Fruit fly (Drosophila melanogaster) whole organism, embryonic: Measurements from ENCODE around the gene Ufd1.

Experiments
- CG12236 ChIP-seq: fragments of 200-800 bp; sonication (Bioruptor generic); optimal IDR thresholded peaks from 2 replicates; lab custom pipeline; 2016; ENCODE audit warnings: missing biosample characterization, missing genetic modification characterization
- CG12744 ChIP-seq: fragments of 200-800 bp; sonication (Bioruptor generic); optimal IDR thresholded peaks from 2 replicates; lab custom pipeline; 2016; ENCODE audit warnings: missing biosample characterization, missing genetic modification characterization
- CG12769 ChIP-seq: fragments of 200-800 bp; sonication (Bioruptor generic); optimal IDR thresholded peaks from 2 replicates; lab custom pipeline; 2019; ENCODE audit warnings: missing biosample characterization, mild to moderate bottlenecking, missing genetic modification characterization, moderate library complexity
- CG15601 ChIP-seq: fragments of 200-800 bp; sonication (Bioruptor generic); optimal IDR thresholded peaks from 3 replicates; lab custom pipeline; 2019; ENCODE audit warnings: missing biosample characterization, mild to moderate bottlenecking, missing genetic modification characterization, moderate library complexity
- CG1647 ChIP-seq: fragments of 200-800 bp; sonication (Bioruptor generic); optimal IDR thresholded peaks from 3 replicates; lab custom pipeline; 2016; ENCODE audit warnings: missing biosample characterization, missing genetic modification characterization
- CG18011 ChIP-seq: fragments of 200-800 bp; sonication (Bioruptor generic); optimal IDR thresholded peaks from 2 replicates; lab custom pipeline; 2017; ENCODE audit warnings: missing biosample characterization, missing genetic modification characterization, mild to moderate bottlenecking, moderate library complexity, missing genotype
- CG18476 ChIP-seq: fragments of 200-800 bp; sonication (Bioruptor generic); optimal IDR thresholded peaks from 2 replicates; lab custom pipeline; 2016; ENCODE audit warnings: missing biosample characterization, mild to moderate bottlenecking, missing genetic modification characterization
- CG3838 ChIP-seq: fragments of 200-800 bp; sonication (Bioruptor generic); optimal IDR thresholded peaks from 3 replicates; lab custom pipeline; 2016; ENCODE audit warnings: missing biosample characterization, missing genetic modification characterization
- CG4328 ChIP-seq: fragments of 200-800 bp; sonication (Bioruptor generic); optimal IDR thresholded peaks from 3 replicates; lab custom pipeline; 2017; ENCODE audit warnings: missing biosample characterization, missing genetic modification reagents, missing genetic modification characterization
- CG4707 ChIP-seq: fragments of 200-800 bp; sonication (Bioruptor generic); optimal IDR thresholded peaks from 2 replicates; lab custom pipeline; 2018; ENCODE audit warnings: missing biosample characterization, mild to moderate bottlenecking, missing genetic modification characterization, moderate library complexity
- CG4730 ChIP-seq: fragments of 200-800 bp; sonication (Bioruptor generic); IDR thresholded peaks from 2 replicates; pipeline ENCODE4 v1.3.6; 2022; ENCODE audit warnings: missing biosample characterization, missing genetic modification characterization
- CG4820 ChIP-seq: fragments of 200-800 bp; sonication (Bioruptor generic); optimal IDR thresholded peaks from 3 replicates; lab custom pipeline; 2016; ENCODE audit warnings: missing biosample characterization, missing genetic modification characterization
- CG6254 ChIP-seq: fragments of 200-800 bp; sonication (Bioruptor generic); optimal IDR thresholded peaks from 3 replicates; lab custom pipeline; 2017; ENCODE audit warnings: mild to moderate bottlenecking, missing biosample characterization, missing genetic modification reagents, missing genetic modification characterization
- CG7987 ChIP-seq: fragments of 200-800 bp; sonication (Bioruptor generic); optimal IDR thresholded peaks from 2 replicates; lab custom pipeline; 2018; ENCODE audit warnings: missing biosample characterization, mild to moderate bottlenecking, missing genetic modification characterization, moderate library complexity
- CG8765 ChIP-seq: fragments of 200-800 bp; sonication (Bioruptor generic); IDR thresholded peaks from 2 replicates; pipeline ENCODE4 v1.3.6; 2022; ENCODE audit warnings: missing biosample characterization, missing genetic modification characterization
- CHES-1-like ChIP-seq: fragments of 200-800 bp; sonication (Bioruptor generic); optimal IDR thresholded peaks from 2 replicates; lab custom pipeline; 2016; ENCODE audit warnings: missing biosample characterization, missing genetic modification characterization
- CTCF ChIP-seq: fragments of 200-800 bp; sonication (Bioruptor generic); optimal IDR thresholded peaks from 2 replicates; lab custom pipeline; 2017; ENCODE audit warnings: missing biosample characterization, mild to moderate bottlenecking, missing genetic modification characterization, moderate library complexity
- Chrac-16 ChIP-seq: fragments of 200-800 bp; sonication (Bioruptor generic); optimal IDR thresholded peaks from 3 replicates; lab custom pipeline; 2016; ENCODE audit warnings: missing biosample characterization, missing genetic modification characterization
- Doc2 ChIP-seq: fragments of 200-800 bp; sonication (Bioruptor generic); IDR thresholded peaks from 2 replicates; pipeline ENCODE4 v1.3.6; 2022; ENCODE audit warnings: missing biosample characterization, missing genetic modification characterization
- HLHmδ ChIP-seq: fragments of 200-800 bp; sonication (Bioruptor generic); optimal IDR thresholded peaks from 2 replicates; lab custom pipeline; 2018; ENCODE audit warnings: missing biosample characterization, mild to moderate bottlenecking, missing genetic modification characterization, moderate library complexity
- Hmx ChIP-seq: fragments of 200-800 bp; sonication (Bioruptor generic); optimal IDR thresholded peaks from 2 replicates; lab custom pipeline; 2016; ENCODE audit warnings: missing biosample characterization, missing genetic modification characterization
- Kr ChIP-seq: fragments of 200-800 bp; sonication (Bioruptor generic); optimal IDR thresholded peaks from 2 replicates; lab custom pipeline; 2017; ENCODE audit warnings: missing biosample characterization, mild to moderate bottlenecking, missing genetic modification characterization
- Poxn ChIP-seq: fragments of 200-800 bp; sonication (Bioruptor generic); IDR thresholded peaks from 2 replicates; pipeline ENCODE4 v1.3.6; 2022; ENCODE audit warnings: missing biosample characterization, missing genetic modification characterization
- Spps ChIP-seq: fragments of 200-800 bp; sonication (Bioruptor generic); optimal IDR thresholded peaks from 2 replicates; lab custom pipeline; 2018; ENCODE audit warnings: missing biosample characterization, mild to moderate bottlenecking, missing genetic modification characterization
- Tbp ChIP-seq: fragments of >200 bp; optimal IDR thresholded peaks from 2 replicates; lab custom pipeline; 2018; ENCODE audit warnings: missing biosample characterization, missing genetic modification characterization
- Trl ChIP-seq, 3 experiments: fragments of >200 bp in 2 of 3; fragments of 200-800 bp in 1 of 3; sonication (Bioruptor generic) in 1 of 3; optimal IDR thresholded peaks; 2 replicates in 1 of 3; 3 replicates in 2 of 3; lab custom pipeline; 2016 to 2017; ENCODE audit warnings: missing biosample characterization in 1 of 3, missing genetic modification characterization in 1 of 3
- bsh ChIP-seq, 2 experiments: fragments of 200-800 bp; sonication (Bioruptor generic); optimal IDR thresholded peaks; 2 replicates each; lab custom pipeline; 2017 to 2018; ENCODE audit warnings: mild to moderate bottlenecking in 2 of 2, missing biosample characterization in 2 of 2, missing genetic modification characterization in 2 of 2, moderate library complexity in 1 of 2
- cg ChIP-seq: fragments of 200-800 bp; sonication (Bioruptor generic); optimal IDR thresholded peaks from 3 replicates; lab custom pipeline; 2019; ENCODE audit warnings: missing biosample characterization, mild to moderate bottlenecking, missing genetic modification characterization, moderate library complexity
- ci ChIP-seq: fragments of 200-800 bp; sonication (Bioruptor generic); IDR thresholded peaks from 3 replicates; pipeline ENCODE4 v1.3.6; 2022; ENCODE audit warnings: missing biosample characterization, missing genetic modification characterization
- gsb ChIP-seq: fragments of 200-800 bp; sonication (Bioruptor generic); IDR thresholded peaks from 2 replicates; pipeline ENCODE4 v1.3.6; 2022; ENCODE audit warnings: missing biosample characterization, missing genetic modification characterization
- gsb-n ChIP-seq: fragments of 200-800 bp; sonication (Bioruptor generic); optimal IDR thresholded peaks from 3 replicates; lab custom pipeline; 2018; ENCODE audit warnings: missing biosample characterization, mild to moderate bottlenecking, missing genetic modification characterization
- h ChIP-seq: fragments of >200 bp; optimal IDR thresholded peaks from 2 replicates; lab custom pipeline; 2017
- lbe ChIP-seq: fragments of 200-800 bp; sonication (Bioruptor generic); optimal IDR thresholded peaks from 2 replicates; lab custom pipeline; 2016; ENCODE audit warnings: missing biosample characterization, mild to moderate bottlenecking, missing genetic modification characterization
- lola ChIP-seq, 3 experiments: fragments of >200 bp in 2 of 3; fragments of 200-800 bp in 1 of 3; sonication (Bioruptor generic) in 1 of 3; optimal IDR thresholded peaks; 2 replicates each; lab custom pipeline; 2017 to 2019; ENCODE audit warnings: missing biosample characterization in 3 of 3, missing genetic modification characterization in 3 of 3, mild to moderate bottlenecking in 1 of 3, moderate library complexity in 1 of 3
- oc ChIP-seq: fragments of 200-800 bp; sonication (Bioruptor generic); optimal IDR thresholded peaks from 2 replicates; lab custom pipeline; 2018; ENCODE audit warnings: missing biosample characterization, mild to moderate bottlenecking, missing genetic modification characterization, moderate library complexity
- pros ChIP-seq: fragments of 200-800 bp; sonication (Bioruptor generic); optimal IDR thresholded peaks from 3 replicates; lab custom pipeline; 2019; ENCODE audit warnings: missing biosample characterization, mild to moderate bottlenecking, missing genetic modification characterization, moderate library complexity
- psq ChIP-seq: fragments of 200-800 bp; sonication (Bioruptor generic); optimal IDR thresholded peaks from 2 replicates; lab custom pipeline; 2017; ENCODE audit warnings: missing biosample characterization, missing genetic modification characterization
- toy ChIP-seq: fragments of 200-800 bp; sonication (Bioruptor generic); IDR thresholded peaks from 2 replicates; pipeline ENCODE4 v1.3.6; 2022; ENCODE audit warnings: missing biosample characterization, missing genetic modification characterization
- vvl ChIP-seq: fragments of 200-800 bp; sonication (Bioruptor generic); IDR thresholded peaks from 2 replicates; pipeline ENCODE4 v1.3.6; 2022; ENCODE audit warnings: missing biosample characterization, missing genetic modification characterization

Gene Ufd1

DNA sequence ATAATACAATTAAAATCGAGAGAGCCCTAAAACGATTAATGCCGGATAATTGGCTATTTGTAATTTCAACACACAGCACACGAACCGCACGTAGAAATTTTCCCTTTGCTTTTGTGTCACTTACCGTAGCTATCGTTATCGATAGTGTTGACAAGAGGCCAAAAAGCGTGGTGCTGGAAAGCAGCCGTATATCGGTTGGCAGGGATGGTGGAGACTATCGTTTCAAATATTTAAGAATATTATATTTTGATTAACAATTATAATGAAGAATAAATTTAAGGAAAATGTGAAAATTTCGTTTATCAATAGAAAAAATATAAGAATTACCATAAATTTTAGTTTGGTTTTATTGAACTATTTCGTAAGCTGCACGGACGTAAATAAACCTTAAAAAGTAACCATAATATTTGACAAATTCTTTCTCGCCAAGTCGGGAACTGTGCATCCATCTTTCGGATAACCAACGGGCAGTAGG is 29.9 kb downstream of the Ufd1 start, which contains the start of gene JIL-1 (continued):
- TF ChIP-seq CG15601 (tag; lab: Kevin White, UChicago) (peak; percentile 39), Spps (tag; lab: Kevin White, UChicago) (no peak), CG4328 (GFP tag; lab: Kevin White, UChicago) (no peak), CG3838 (GFP tag; lab: Kevin White, UChicago) (no peak), oc (tag; lab: Kevin White, UChicago) (peak; percentile 17), Kr (GFP tag; lab: Kevin White, UChicago) (no peak), CG4820 (GFP tag; lab: Kevin White, UChicago) (peak; percentile 52), CG7987 (GFP tag; lab: Kevin White, UChicago) (peak; percentile 2), CTCF (GFP tag; lab: Kevin White, UChicago) (no peak), CG12769 (peak; percentile 35), ci (peak; percentile 78), Hmx (no peak), CG12236 (GFP tag; lab: Kevin White, UChicago) (no peak), Chrac-16 (peak; percentile 63), Tbp (GFP tag; lab: Kevin White, UChicago) (no peak), Doc2 (GFP tag; lab: Robert Waterston, UW) (no peak), CG18011 (GFP tag; lab: Kevin White, UChicago) (peak; percentile 39), CG1647 (GFP tag; lab: Kevin White, UChicago) (no peak), bsh (GFP tag; optimal IDR thresholded peaks at IDR 0.05; lab: Kevin White, UChicago) (peak in 1 of 2 experiments; percentile 31), gsb-n (tag; lab: Kevin White, UChicago) (peak; percentile 32), gsb (GFP tag; lab: Robert Waterston, UW) (peak; percentile 28; the same call in 1 of the 2 replicates), CG12744 (GFP tag; lab: Kevin White, UChicago) (no peak), CG4730 (GFP tag; lab: Robert Waterston, UW) (peak; percentile 50), Poxn (GFP tag; lab: Robert Waterston, UW) (no peak), vvl (GFP tag; lab: Robert Waterston, UW) (peak; percentile 87), pros (GFP tag; lab: Kevin White, UChicago) (no peak), CG8765 (no peak), CG6254 (no peak), CG4707 (peak; percentile 25), h (lab: Kevin White, UChicago) (no peak), HLHmδ (GFP tag; lab: Kevin White, UChicago) (peak; percentile 10), toy (GFP tag; lab: Robert Waterston, UW) (peak; percentile 43; the same call in 1 of the 2 replicates), lola (GFP tag; optimal IDR thresholded peaks at IDR 0.05; lab: Kevin White, UChicago) (peak in 1 of 3 experiments; percentile 30), CG18476 (GFP tag; lab: Kevin White, UChicago) (peak; percentile 60), psq (GFP tag; lab: Kevin White, UChicago) (peak; percentile 88)

DNA sequence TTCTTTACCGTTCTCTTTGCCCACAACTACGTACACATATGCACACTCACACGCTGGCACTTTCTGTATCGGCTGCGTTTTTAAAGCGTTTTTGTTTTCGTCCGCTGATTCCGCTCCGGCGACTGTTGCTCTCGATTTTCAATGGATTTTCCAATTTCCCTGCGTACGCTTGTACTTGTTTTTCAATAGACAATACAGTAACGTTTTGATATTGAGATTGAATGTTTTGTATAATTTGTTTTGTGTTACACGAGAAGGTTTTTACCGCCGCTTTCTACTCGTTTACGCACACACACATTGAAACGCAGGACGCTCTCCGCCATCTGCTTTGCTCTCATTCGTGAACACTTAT is 30.4 kb downstream of the Ufd1 start:
- TF ChIP-seq Chrac-16 = no peak
- TF ChIP-seq CHES-1-like = peak; percentile 3
- TF ChIP-seq Trl (optimal IDR thresholded peaks at IDR 0.05; lab: Kevin White, UChicago) = peak; percentile 34 to 66
- TF ChIP-seq Trl (GFP tag; optimal IDR thresholded peaks at IDR 0.05; lab: Kevin White, UChicago) = no peak
- TF ChIP-seq cg = peak; percentile 89
- no peak for TF ChIP-seq lbe (GFP tag; lab: Kevin White, UChicago)
